Worm (Caenorhabditis elegans) whole organism, L4 larva: ENCODE data around the gene dpff-1.

Experiments used
- D1046.2 ChIP-seq: fragments of 200-800 bp; sonication (Bioruptor generic); IDR thresholded peaks from 2 replicates; pipeline ENCODE4 v1.3.6; 2022; ENCODE audit warnings: missing genetic modification characterization, missing compliant biosample characterization
- F37D6.2 ChIP-seq: sonication (generic microtip); optimal IDR thresholded peaks from 2 replicates; lab custom pipeline; 2016; ENCODE audit warnings: mild to moderate bottlenecking, missing genetic modification characterization, missing compliant biosample characterization
- F49E8.2 ChIP-seq: sonication (generic microtip); optimal IDR thresholded peaks from 2 replicates; lab custom pipeline; 2016; ENCODE audit warnings: missing compliant biosample characterization, mild to moderate bottlenecking, missing genetic modification characterization, borderline replicate concordance
- R02D3.7 ChIP-seq: fragments of 150-350 bp; sonication (generic microtip); optimal IDR thresholded peaks from 3 replicates; lab custom pipeline; 2014; ENCODE audit warnings: missing biosample characterization, missing genetic modification characterization
- T20F7.1 ChIP-seq: fragments of 200-800 bp; sonication (Bioruptor generic); optimal IDR thresholded peaks from 2 replicates; lab custom pipeline; 2018; ENCODE audit warnings: mild to moderate bottlenecking, missing genetic modification characterization, missing compliant biosample characterization
- Y75B8A.6 ChIP-seq: fragments of 200-800 bp; sonication (Bioruptor generic); IDR thresholded peaks from 2 replicates; pipeline ENCODE4 v1.3.6; 2022; ENCODE audit warnings: missing genetic modification reagents, missing genetic modification characterization, missing compliant biosample characterization
- ZK337.2 ChIP-seq: fragments of 200-800 bp; sonication (Bioruptor generic); IDR thresholded peaks from 2 replicates; pipeline ENCODE4 v1.3.6; 2022; ENCODE audit warnings: missing genetic modification reagents, missing genetic modification characterization, missing compliant biosample characterization
- ZK546.5 ChIP-seq, 2 experiments: sonication (generic microtip); optimal IDR thresholded peaks; 2 replicates each; lab custom pipeline; 2017; ENCODE audit warnings: missing biosample characterization in 2 of 2, missing genetic modification characterization in 2 of 2
- aha-1 ChIP-seq: fragments of 150-350 bp; peaks from one replicate; lab custom pipeline; 2014; ENCODE audit warnings: missing biosample characterization, missing genetic modification characterization
- arid-1 ChIP-seq: fragments of 200-800 bp; sonication (Bioruptor generic); conservative IDR thresholded peaks from 2 replicates; pipeline ENCODE4 v1.3.6; 2022; ENCODE audit warnings: missing genetic modification reagents, missing genetic modification characterization, missing compliant biosample characterization
- attf-4 ChIP-seq: sonication (generic microtip); optimal IDR thresholded peaks from 3 replicates; lab custom pipeline; 2017; ENCODE audit warnings: missing biosample characterization, missing genetic modification characterization
- ceh-28 ChIP-seq: fragments of 150-350 bp; optimal IDR thresholded peaks from 2 replicates; lab custom pipeline; 2014; ENCODE audit warnings: missing biosample characterization, missing genetic modification reagents, missing genetic modification characterization
- ceh-32 ChIP-seq: sonication (generic microtip); optimal IDR thresholded peaks from 2 replicates; lab custom pipeline; 2016; ENCODE audit warnings: mild to moderate bottlenecking, missing genetic modification characterization, missing compliant biosample characterization; ENCODE audit not compliant: poor library complexity
- ceh-82 ChIP-seq: sonication (generic microtip); optimal IDR thresholded peaks from 2 replicates; lab custom pipeline; 2017; ENCODE audit warnings: missing biosample characterization, missing genetic modification characterization
- cey-2 ChIP-seq: sonication (generic microtip); optimal IDR thresholded peaks from 3 replicates; lab custom pipeline; 2017; ENCODE audit warnings: missing genetic modification characterization, mild to moderate bottlenecking, missing compliant biosample characterization, antibody characterized with exemption, borderline replicate concordance; ENCODE audit not compliant: insufficient read depth
- dmd-6 ChIP-seq: fragments of 200-800 bp; sonication (Bioruptor generic); IDR thresholded peaks from 2 replicates; pipeline ENCODE4 v1.3.6; 2022; ENCODE audit warnings: missing genetic modification reagents, missing genetic modification characterization, missing compliant biosample characterization
- dmd-8 ChIP-seq: fragments of 200-800 bp; sonication (Bioruptor generic); IDR thresholded peaks from 2 replicates; pipeline ENCODE4 v1.3.6; 2022; ENCODE audit warnings: missing genetic modification characterization, missing compliant biosample characterization
- dmd-9 ChIP-seq: fragments of 200-800 bp; sonication (Bioruptor generic); IDR thresholded peaks from 2 replicates; pipeline ENCODE4 v1.3.6; 2022; ENCODE audit warnings: missing genetic modification reagents, missing genetic modification characterization, missing compliant biosample characterization
- dpl-1 ChIP-seq: fragments of 150-350 bp; optimal IDR thresholded peaks from 2 replicates; lab custom pipeline; 2014; ENCODE audit warnings: missing biosample characterization, missing genetic modification reagents, missing genetic modification characterization
- fkh-10 ChIP-seq: fragments of 150-350 bp; optimal IDR thresholded peaks from 2 replicates; lab custom pipeline; 2014; ENCODE audit warnings: missing biosample characterization, missing genetic modification reagents, missing genetic modification characterization
- gei-8 ChIP-seq: fragments of 200-800 bp; sonication (Bioruptor generic); optimal IDR thresholded peaks from 2 replicates; lab custom pipeline; 2018; ENCODE audit warnings: mild to moderate bottlenecking, missing genetic modification characterization, missing compliant biosample characterization
- hlh-11 ChIP-seq: fragments of 200-800 bp; sonication (Bioruptor generic); optimal IDR thresholded peaks from 2 replicates; lab custom pipeline; 2018; ENCODE audit warnings: mild to moderate bottlenecking, missing genetic modification characterization, missing compliant biosample characterization
- hlh-30 ChIP-seq: sonication (generic microtip); optimal IDR thresholded peaks from 2 replicates; lab custom pipeline; 2017; ENCODE audit warnings: antibody characterized with exemption, mild to moderate bottlenecking, missing genetic modification characterization, missing compliant biosample characterization; ENCODE audit not compliant: insufficient read depth
- jun-1 ChIP-seq: fragments of 150-350 bp; optimal IDR thresholded peaks from 2 replicates; lab custom pipeline; 2014; ENCODE audit warnings: missing biosample characterization, missing genetic modification reagents, missing genetic modification characterization
- lin-1 ChIP-seq: fragments of 200-800 bp; sonication (Bioruptor generic); IDR thresholded peaks from 2 replicates; pipeline ENCODE4 v1.3.6; 2022; ENCODE audit warnings: missing genetic modification reagents, missing genetic modification characterization, missing compliant biosample characterization
- lin-29 ChIP-seq: fragments of 200-800 bp; sonication (Bioruptor generic); IDR thresholded peaks from 2 replicates; pipeline ENCODE4 v1.3.6; 2022; ENCODE audit warnings: missing genetic modification reagents, missing genetic modification characterization, missing compliant biosample characterization
- lin-38 ChIP-seq: fragments of 200-800 bp; sonication (Bioruptor generic); IDR thresholded peaks from 2 replicates; pipeline ENCODE4 v1.3.6; 2022; ENCODE audit warnings: missing genetic modification reagents, missing genetic modification characterization, missing compliant biosample characterization
- lsy-2 ChIP-seq, 2 experiments: fragments of 150-350 bp in 1 of 2; sonication (generic microtip) in 1 of 2; optimal IDR thresholded peaks; 2 replicates each; lab custom pipeline; 2014 to 2017; ENCODE audit warnings: missing biosample characterization in 2 of 2, missing genetic modification characterization in 2 of 2
- madf-5 ChIP-seq, 2 experiments: fragments of 200-800 bp; sonication (Bioruptor generic); IDR thresholded peaks; 2 replicates each; pipeline ENCODE4 v1.3.6; 2022; ENCODE audit warnings: missing compliant biosample characterization in 2 of 2, missing genetic modification characterization in 2 of 2
- madf-9 ChIP-seq: fragments of 200-800 bp; sonication (Bioruptor generic); conservative IDR thresholded peaks from 2 replicates; pipeline ENCODE4 v1.3.6; 2022; ENCODE audit warnings: missing genetic modification reagents, missing genetic modification characterization, missing compliant biosample characterization
- mep-1 ChIP-seq: fragments of 150-350 bp; sonication (generic microtip); optimal IDR thresholded peaks from 3 replicates; lab custom pipeline; 2014; ENCODE audit warnings: missing biosample characterization, missing genetic modification characterization
- mes-2 ChIP-seq: sonication (generic microtip); optimal IDR thresholded peaks from 2 replicates; lab custom pipeline; 2016; ENCODE audit warnings: missing genotype, mild to moderate bottlenecking, missing genetic modification characterization, missing compliant biosample characterization; ENCODE audit not compliant: poor library complexity, severe bottlenecking
- nhr-10 ChIP-seq: fragments of 150-350 bp; optimal IDR thresholded peaks from 2 replicates; lab custom pipeline; 2014; ENCODE audit warnings: missing biosample characterization, missing genetic modification characterization
- nhr-102 ChIP-seq: sonication (generic microtip); optimal IDR thresholded peaks from 2 replicates; lab custom pipeline; 2016; ENCODE audit warnings: mild to moderate bottlenecking, missing genetic modification characterization, moderate library complexity, missing compliant biosample characterization
- nhr-11 ChIP-seq: fragments of 150-350 bp; optimal IDR thresholded peaks from 2 replicates; lab custom pipeline; 2014; ENCODE audit warnings: missing biosample characterization, missing genetic modification characterization
- nhr-237 ChIP-seq: sonication (generic microtip); optimal IDR thresholded peaks from 2 replicates; lab custom pipeline; 2017; ENCODE audit warnings: missing biosample characterization, missing genetic modification characterization
- nhr-28 ChIP-seq: fragments of 150-350 bp; optimal IDR thresholded peaks from 2 replicates; lab custom pipeline; 2014; ENCODE audit warnings: missing biosample characterization, missing genetic modification characterization
- nhr-42 ChIP-seq: fragments of 200-800 bp; sonication (Bioruptor generic); IDR thresholded peaks from 2 replicates; pipeline ENCODE4 v1.3.6; 2022; ENCODE audit warnings: missing genetic modification characterization, missing compliant biosample characterization
- nhr-48 ChIP-seq: sonication (generic microtip); optimal IDR thresholded peaks from 2 replicates; lab custom pipeline; 2016; ENCODE audit warnings: mild to moderate bottlenecking, missing genetic modification characterization, missing compliant biosample characterization
- nhr-77 ChIP-seq: fragments of 150-350 bp; optimal IDR thresholded peaks from 2 replicates; lab custom pipeline; 2014; ENCODE audit warnings: missing biosample characterization, missing genetic modification characterization
- rbr-2 ChIP-seq: sonication (generic microtip); optimal IDR thresholded peaks from 2 replicates; lab custom pipeline; 2016; ENCODE audit warnings: missing genotype, missing genetic modification characterization, missing compliant biosample characterization
- saeg-2 ChIP-seq: fragments of 200-800 bp; sonication (Bioruptor generic); IDR thresholded peaks from 2 replicates; pipeline ENCODE4 v1.3.6; 2022; ENCODE audit warnings: missing genetic modification reagents, missing genetic modification characterization, missing compliant biosample characterization
- sdz-12 ChIP-seq: fragments of 200-800 bp; sonication (Bioruptor generic); optimal IDR thresholded peaks from 2 replicates; lab custom pipeline; 2018; ENCODE audit warnings: mild to moderate bottlenecking, missing genetic modification characterization, missing compliant biosample characterization
- snpc-1.2 ChIP-seq: fragments of 200-800 bp; sonication (Bioruptor generic); IDR thresholded peaks from 2 replicates; pipeline ENCODE4 v1.3.6; 2022; ENCODE audit warnings: missing genetic modification reagents, missing genetic modification characterization, missing compliant biosample characterization
- snpc-4 ChIP-seq: fragments of 150-350 bp; optimal IDR thresholded peaks from 2 replicates; lab custom pipeline; 2014; ENCODE audit warnings: missing biosample characterization, missing genetic modification characterization
- spr-3 ChIP-seq: fragments of 200-800 bp; sonication (Bioruptor generic); optimal IDR thresholded peaks from 2 replicates; lab custom pipeline; 2018; ENCODE audit warnings: mild to moderate bottlenecking, missing genetic modification characterization, missing compliant biosample characterization
- tag-97 ChIP-seq: fragments of 200-800 bp; sonication (Bioruptor generic); IDR thresholded peaks from 2 replicates; pipeline ENCODE4 v1.3.6; 2022; ENCODE audit warnings: missing genetic modification characterization, missing compliant biosample characterization
- unc-39 ChIP-seq: sonication (generic microtip); optimal IDR thresholded peaks from 2 replicates; lab custom pipeline; 2017; ENCODE audit warnings: missing biosample characterization, missing genetic modification characterization
- zag-1 ChIP-seq: fragments of 150-350 bp; optimal IDR thresholded peaks from 2 replicates; lab custom pipeline; 2014; ENCODE audit warnings: missing biosample characterization, missing genetic modification characterization
- zfp-3 ChIP-seq: fragments of 200-800 bp; sonication (Bioruptor generic); conservative IDR thresholded peaks from 2 replicates; pipeline ENCODE4 v1.3.6; 2022; ENCODE audit warnings: missing genetic modification reagents, missing genetic modification characterization, missing compliant biosample characterization
- zip-2 ChIP-seq: fragments of 150-350 bp; optimal IDR thresholded peaks from 2 replicates; lab custom pipeline; 2014; ENCODE audit warnings: missing biosample characterization, missing genetic modification characterization

Gene dpff-1

ce11 chrIII:5940525-5940974 lies 34.4 kb upstream of the dpff-1 start (continued):
- TF ChIP-seq snpc-1.2 (GFP tag; lab: Robert Waterston, UW) = peak; percentile 13; the same call in 1 of the 2 replicates
- TF ChIP-seq madf-9 (GFP tag; lab: Robert Waterston, UW) = peak; percentile 59
- TF ChIP-seq ZK337.2 = no peak
- no peak for TF ChIP-seq nhr-10
- TF ChIP-seq madf-5 (GFP tag; IDR thresholded peaks at IDR 0.05; lab: Robert Waterston, UW) = 0 out of 4 replicates have a peak, but pooled peaks of 1 of the 2 experiments have one; percentile 11
- no peak for TF ChIP-seq nhr-48 (tag; lab: Kevin White, UChicago)
- no peak for TF ChIP-seq unc-39
- no peak for TF ChIP-seq cey-2 (tag; lab: Kevin White, UChicago)
- TF ChIP-seq dmd-8 = peak; percentile 30; the same call in 1 of the 2 replicates
- no peak for TF ChIP-seq zag-1
- TF ChIP-seq R02D3.7 = no peak
- TF ChIP-seq spr-3 (GFP tag; lab: Kevin White, UChicago) = no peak
- no peak for TF ChIP-seq F49E8.2 (tag; lab: Kevin White, UChicago)
- TF ChIP-seq lin-29 (GFP tag; lab: Robert Waterston, UW) = no peak; the same call in 1 of the 2 replicates
- TF ChIP-seq nhr-102 (tag; lab: Kevin White, UChicago) = no peak
- no peak for TF ChIP-seq F37D6.2
- peak; percentile 60 for TF ChIP-seq mes-2 (tag; lab: Kevin White, UChicago)
- 0 out of 2 replicates have a peak, but pooled peaks have one; percentile 21 for TF ChIP-seq D1046.2 (GFP tag; lab: Robert Waterston, UW)
- no peak for TF ChIP-seq fkh-10 (GFP tag; lab: Kevin White, UChicago)
- no peak; the same call in 1 of the 2 replicates for TF ChIP-seq lin-1 (GFP tag; lab: Robert Waterston, UW)
- TF ChIP-seq sdz-12 (GFP tag; lab: Kevin White, UChicago) = no peak
- peak; percentile 98 for TF ChIP-seq hlh-30 (tag; lab: Kevin White, UChicago)
- TF ChIP-seq ceh-32 = no peak
- peak; percentile 99 for TF ChIP-seq aha-1 (tag; lab: Kevin White, UChicago)
- TF ChIP-seq attf-4 (tag; lab: Kevin White, UChicago) = no peak
- TF ChIP-seq ceh-28 (tag; lab: Kevin White, UChicago) = peak; percentile 88
- TF ChIP-seq saeg-2 (GFP tag; lab: Robert Waterston, UW) = no peak
- peak; percentile 51 for TF ChIP-seq rbr-2 (tag; lab: Kevin White, UChicago)
- peak; percentile 92 for TF ChIP-seq hlh-11 (tag; lab: Kevin White, UChicago)
- no peak for TF ChIP-seq zfp-3 (GFP tag; lab: Robert Waterston, UW)
- no peak for TF ChIP-seq dmd-9 (GFP tag; lab: Robert Waterston, UW)
- no peak for TF ChIP-seq gei-8 (GFP tag; lab: Kevin White, UChicago)
- TF ChIP-seq T20F7.1 (GFP tag; lab: Kevin White, UChicago) = peak; percentile 44
- TF ChIP-seq tag-97 (GFP tag; lab: Robert Waterston, UW) = no peak
- TF ChIP-seq zip-2 (tag; lab: Kevin White, UChicago) = peak; percentile 79
- no peak for TF ChIP-seq jun-1 (tag; lab: Kevin White, UChicago)
- peak; percentile 56; the same call in 1 of the 2 replicates for TF ChIP-seq dmd-6 (GFP tag; lab: Robert Waterston, UW)
- no peak for TF ChIP-seq ZK546.5 (tag; optimal IDR thresholded peaks at IDR 0.05; lab: Kevin White, UChicago)
- TF ChIP-seq nhr-11 = peak; percentile 66
- TF ChIP-seq nhr-77 (tag; lab: Kevin White, UChicago) = peak; percentile 21
- no peak for TF ChIP-seq ceh-82 (tag; lab: Kevin White, UChicago)
- TF ChIP-seq mep-1 = peak; percentile 87
- no peak for TF ChIP-seq snpc-4 (tag; lab: Kevin White, UChicago)
- TF ChIP-seq lin-38 (GFP tag; lab: Robert Waterston, UW) = peak; percentile 53
- TF ChIP-seq nhr-42 (GFP tag; lab: Robert Waterston, UW) = no peak
- no peak for TF ChIP-seq Y75B8A.6 (GFP tag; lab: Robert Waterston, UW)
- TF ChIP-seq arid-1 (GFP tag; lab: Robert Waterston, UW) = peak; percentile 50; the same call in 1 of the 2 replicates
- peak; percentile 67 for TF ChIP-seq nhr-28
- no peak for TF ChIP-seq dpl-1 (GFP tag; lab: Kevin White, UChicago)
- peak; percentile 50 to 60 for TF ChIP-seq lsy-2 (tag; optimal IDR thresholded peaks at IDR 0.05; lab: Kevin White, UChicago)
- no peak for TF ChIP-seq nhr-237 (tag; lab: Kevin White, UChicago)
